Fruit fly (Drosophila melanogaster) whole organism, embryonic: ENCODE data around the gene CG5510.

Experiments
- CG12155 ChIP-seq: fragments of 200-800 bp; sonication (Bioruptor generic); optimal IDR thresholded peaks from 3 replicates; lab custom pipeline; 2016; ENCODE audit warnings: missing biosample characterization, missing genetic modification characterization
- CG15269 ChIP-seq: fragments of 200-800 bp; sonication (Bioruptor generic); optimal IDR thresholded peaks from 2 replicates; lab custom pipeline; 2018; ENCODE audit warnings: missing biosample characterization, mild to moderate bottlenecking, missing genetic modification characterization, moderate library complexity
- Hr39 ChIP-seq: fragments of >200 bp; optimal IDR thresholded peaks from 2 replicates; lab custom pipeline; 2017
- az2 ChIP-seq: fragments of 200-800 bp; sonication (Bioruptor generic); optimal IDR thresholded peaks from 3 replicates; lab custom pipeline; 2016; ENCODE audit warnings: missing biosample characterization, missing genetic modification characterization
- caup ChIP-seq: fragments of 200-800 bp; sonication (Bioruptor generic); optimal IDR thresholded peaks from 3 replicates; lab custom pipeline; 2017; ENCODE audit warnings: missing biosample characterization, mild to moderate bottlenecking, missing genetic modification characterization, moderate library complexity; ENCODE audit not compliant: severe bottlenecking
- ci ChIP-seq: fragments of 200-800 bp; sonication (Bioruptor generic); IDR thresholded peaks from 3 replicates; pipeline ENCODE4 v1.3.6; 2022; ENCODE audit warnings: missing biosample characterization, missing genetic modification characterization
- ftz-f1 ChIP-seq: fragments of 200-800 bp; sonication (Bioruptor generic); optimal IDR thresholded peaks from 2 replicates; lab custom pipeline; 2016; ENCODE audit warnings: missing biosample characterization, missing genetic modification characterization
- hbn ChIP-seq: fragments of 200-800 bp; sonication (Bioruptor generic); IDR thresholded peaks from 2 replicates; pipeline ENCODE4 v1.3.6; 2022; ENCODE audit warnings: missing biosample characterization, missing genetic modification characterization; ENCODE audit not compliant: partially characterized antibody

- TF ChIP-seq caup (GFP tag; lab: Kevin White, UChicago) (no peak), az2 (GFP tag; lab: Kevin White, UChicago) (no peak), Hr39 (lab: Kevin White, UChicago) (no peak), CG15269 (tag; lab: Kevin White, UChicago) (no peak), ftz-f1 (GFP tag; lab: Kevin White, UChicago) (no peak), ci (GFP tag; lab: Robert Waterston, UW) (no peak), hbn (no peak), CG12155 (no peak)
These were observed 26.0 kb downstream of the CG5510 start for dm6 chr3R:24143372-24143771.
